Fruit fly (Drosophila melanogaster): ENCODE data around the gene CG15212.

CG15212 gene

dm6 chr3L:5131245-5131644 is at the start of gene CG15212:
Gene CG15212 (plus strand): TSS chr3L:5131545.
- no peak for TF ChIP-seq noc (tag; optimal IDR thresholded peaks at IDR 0.05)

dm6 chr3L:5096674-5097073 is 34.7 kb upstream of the CG15212 start:
- TF ChIP-seq noc (tag; optimal IDR thresholded peaks at IDR 0.05) = no peak

- no peak for TF ChIP-seq noc (tag; optimal IDR thresholded peaks at IDR 0.05)
These were observed 29.3 kb upstream of the CG15212 start for dm6 chr3L:5102050-5102449.

dm6 chr3L:5125202-5125601 is 6.1 kb upstream of the CG15212 start:
- TF ChIP-seq noc (tag; optimal IDR thresholded peaks at IDR 0.05) = no peak

- TF ChIP-seq noc (tag; optimal IDR thresholded peaks at IDR 0.05) = no peak
These were observed 3.7 kb upstream of the CG15212 start for dm6 chr3L:5127609-5128008.

dm6 chr3L:5128214-5128613 is 3.1 kb upstream of the CG15212 start:
- no peak for TF ChIP-seq noc (tag; optimal IDR thresholded peaks at IDR 0.05)

dm6 chr3L:5129199-5129598 is 2.1 kb upstream of the CG15212 start, which contains the start of gene CG4597:
Gene CG4597 (plus strand): TSS chr3L:5129499.
- TF ChIP-seq noc (tag; optimal IDR thresholded peaks at IDR 0.05) = no peak

dm6 chr3L:5130508-5130907 is 837 bp upstream of the CG15212 start:
- TF ChIP-seq noc (tag; optimal IDR thresholded peaks at IDR 0.05) = no peak

- TF ChIP-seq noc (tag; optimal IDR thresholded peaks at IDR 0.05) = no peak
These were observed 1.6 kb downstream of the CG15212 start, which contains the start of gene CG15213 for dm6 chr3L:5132966-5133365. Gene CG15213 (minus strand): TSS chr3L:5133220.

- no peak for TF ChIP-seq noc (tag; optimal IDR thresholded peaks at IDR 0.05)
These were observed 2.5 kb downstream of the CG15212 start, which contains the start of gene Yod1 for dm6 chr3L:5133704-5134430. Gene Yod1 (plus strand): TSS chr3L:5133871.

dm6 chr3L:5136123-5136522 is 4.8 kb downstream of the CG15212 start, which contains the start of the genes CG10674 and CG4611:
Gene CG10674 (minus strand): TSS chr3L:5136292.
Gene CG4611 (plus strand): TSS chr3L:5136376.
- TF ChIP-seq noc (tag; optimal IDR thresholded peaks at IDR 0.05) = no peak

- TF ChIP-seq noc (tag; optimal IDR thresholded peaks at IDR 0.05) = peak; percentile 99
These were observed 8.0 kb downstream of the CG15212 start, which contains the start of the genes Tcs5 and CHMP2B for dm6 chr3L:5139312-5139711. Gene Tcs5 (minus strand): TSS chr3L:5139395. Gene CHMP2B (plus strand): TSS chr3L:5139619.

- TF ChIP-seq noc (tag; optimal IDR thresholded peaks at IDR 0.05) = no peak
These were observed 10.2 kb downstream of the CG15212 start, which contains the start of the genes Dhrs4 and Gdap1 for dm6 chr3L:5141380-5142101. Gene Dhrs4 (minus strand): TSS chr3L:5141646. Gene Gdap1 (plus strand): TSS chr3L:5141953.

dm6 chr3L:5145814-5146244 is 14.5 kb downstream of the CG15212 start, which contains the start of the genes Fitm and AlaRS-m:
Gene Fitm (minus strand): TSS chr3L:5146063.
Gene AlaRS-m (plus strand): TSS chr3L:5146098.
- no peak for TF ChIP-seq noc (tag; optimal IDR thresholded peaks at IDR 0.05)

- peak; percentile 55 for TF ChIP-seq noc (tag; optimal IDR thresholded peaks at IDR 0.05)
These were observed 21.0 kb downstream of the CG15212 start, which contains the start of the genes Gen and Srp54k for dm6 chr3L:5152354-5152806. Gene Gen (minus strand): TSS chr3L:5152376. Gene Srp54k (plus strand): TSS chr3L:5152678.

Data from whole organism, larva.